Fruit fly (Drosophila melanogaster): ENCODE results near the gene CycK.

DNA sequence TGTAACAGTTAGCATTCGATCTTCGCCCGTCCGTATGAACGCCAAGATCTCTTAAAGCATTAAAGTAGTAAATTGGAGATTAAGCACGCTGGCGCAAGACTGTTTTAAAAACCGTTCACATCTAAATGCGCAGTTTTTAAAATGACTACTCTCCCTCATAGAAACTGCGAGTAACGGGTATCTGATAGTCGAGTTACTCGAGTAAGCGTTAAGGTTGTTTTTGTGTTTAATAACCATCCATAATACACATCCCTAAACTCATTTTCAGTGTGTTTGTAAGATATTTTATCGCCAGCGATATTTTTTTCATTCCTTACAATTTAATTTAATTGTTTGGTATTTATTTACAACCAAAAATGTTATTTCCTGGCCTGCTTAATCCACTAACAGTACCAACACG is 29.9 kb upstream of the CycK start:
- no peak for TF ChIP-seq CG9139 (GFP tag; optimal IDR thresholded peaks at IDR 0.05)
- no peak for TF ChIP-seq esn (GFP tag; optimal IDR thresholded peaks at IDR 0.05)
- TF ChIP-seq OdsH (GFP tag; optimal IDR thresholded peaks at IDR 0.05), result no peak
- no peak for TF ChIP-seq fkh (GFP tag; optimal IDR thresholded peaks at IDR 0.05)
- no peak for TF ChIP-seq lz (GFP tag; optimal IDR thresholded peaks at IDR 0.05)
- TF ChIP-seq salr (GFP tag; optimal IDR thresholded peaks at IDR 0.05), result no peak
- no peak for TF ChIP-seq CG11294 (GFP tag; IDR thresholded peaks at IDR 0.05)
- no peak for TF ChIP-seq fd59A (GFP tag; optimal IDR thresholded peaks at IDR 0.05)
- no peak for TF ChIP-seq Met (GFP tag; optimal IDR thresholded peaks at IDR 0.05)
- TF ChIP-seq Lpt (GFP tag; optimal IDR thresholded peaks at IDR 0.05), result no peak
- no peak for TF ChIP-seq CG10669 (GFP tag; optimal IDR thresholded peaks at IDR 0.05)
- TF ChIP-seq CG8319 (GFP tag; optimal IDR thresholded peaks at IDR 0.05), result no peak
- TF ChIP-seq Gug (GFP tag; IDR thresholded peaks at IDR 0.05), result no peak
- no peak for TF ChIP-seq fd85E (GFP tag; optimal IDR thresholded peaks at IDR 0.05)

Data from whole organism, prepupa.